Worm (Caenorhabditis elegans): ENCODE measurements around the gene sra-34.

DNA sequence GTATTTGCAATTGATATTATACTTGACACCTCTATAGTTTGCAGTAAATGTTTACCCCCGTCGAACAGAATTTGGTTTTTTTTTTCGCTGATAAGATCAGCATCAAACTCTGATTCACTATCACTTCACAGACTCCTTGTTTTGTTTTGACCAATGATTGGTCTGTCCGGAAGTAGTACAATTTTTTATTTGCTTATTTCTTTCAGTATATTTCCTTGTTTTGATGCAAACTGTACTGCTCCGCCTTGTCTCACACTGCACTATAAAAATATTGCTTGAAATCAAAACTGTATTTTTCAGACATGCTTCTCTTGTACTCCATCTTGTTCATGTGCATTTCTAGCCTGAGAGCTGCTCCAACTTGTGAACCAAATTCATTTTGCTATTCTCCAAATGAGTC is 14.0 kb upstream of the sra-34 start, which contains the start of gene M03A1.3:
- no peak for TF ChIP-seq aly-2 (tag; optimal IDR thresholded peaks at IDR 0.05)
- TF ChIP-seq skn-1 (tag; optimal IDR thresholded peaks at IDR 0.05): no peak
- no peak for TF ChIP-seq ztf-4 (tag; optimal IDR thresholded peaks at IDR 0.05)
- no peak for TF ChIP-seq nhr-237 (tag; optimal IDR thresholded peaks at IDR 0.05)
- no peak for TF ChIP-seq ama-1 (optimal IDR thresholded peaks at IDR 0.05)
- TF ChIP-seq ces-1 (GFP tag; optimal IDR thresholded peaks at IDR 0.05): no peak
- no peak for TF ChIP-seq tbx-2 (tag; optimal IDR thresholded peaks at IDR 0.05)
- TF ChIP-seq snpc-4 (tag; optimal IDR thresholded peaks at IDR 0.05): no peak
- no peak for TF ChIP-seq sptf-1 (tag; optimal IDR thresholded peaks at IDR 0.05)
- TF ChIP-seq fos-1 (tag; optimal IDR thresholded peaks at IDR 0.05): no peak
- TF ChIP-seq lin-13 (GFP tag; optimal IDR thresholded peaks at IDR 0.05): no peak
- no peak for TF ChIP-seq lsy-2 (tag; optimal IDR thresholded peaks at IDR 0.05)

Data from whole organism, L1 larva.